Worm (Caenorhabditis elegans) whole organism, L2 larva: ENCODE results near the gene str-114.

Source experiments
- F13H6.1 ChIP-seq: sonication (generic microtip); optimal IDR thresholded peaks from 2 replicates; lab custom pipeline; 2016; ENCODE audit warnings: missing genetic modification characterization, missing compliant biosample characterization
- Y55F3AM.14 ChIP-seq: fragments of 200-800 bp; sonication (Bioruptor generic); optimal IDR thresholded peaks from 2 replicates; lab custom pipeline; 2018; ENCODE audit warnings: mild to moderate bottlenecking, missing genetic modification characterization, missing compliant biosample characterization
- alr-1 ChIP-seq: fragments of 150-350 bp; optimal IDR thresholded peaks from 2 replicates; lab custom pipeline; 2014; ENCODE audit warnings: missing biosample characterization, missing genetic modification characterization
- ama-1 ChIP-seq: fragments of 150-350 bp; optimal IDR thresholded peaks from 2 replicates; lab custom pipeline; 2018; ENCODE audit warnings: inconsistent platforms
- blmp-1 ChIP-seq: sonication (generic microtip); optimal IDR thresholded peaks from 2 replicates; lab custom pipeline; 2017; ENCODE audit warnings: missing genetic modification characterization, mild to moderate bottlenecking, missing compliant biosample characterization, antibody characterized with exemption, moderate library complexity; ENCODE audit not compliant: insufficient read depth
- ceh-82 ChIP-seq: fragments of 150-350 bp; optimal IDR thresholded peaks from 2 replicates; lab custom pipeline; 2014; ENCODE audit warnings: missing biosample characterization, missing genetic modification characterization
- crh-2 ChIP-seq: sonication (generic microtip); optimal IDR thresholded peaks from 2 replicates; lab custom pipeline; 2017; ENCODE audit warnings: missing biosample characterization, missing genetic modification characterization
- elt-1 ChIP-seq: fragments of 150-350 bp; optimal IDR thresholded peaks from 2 replicates; lab custom pipeline; 2014; ENCODE audit warnings: missing biosample characterization, missing genetic modification characterization
- elt-3 ChIP-seq: sonication (generic microtip); optimal IDR thresholded peaks from 2 replicates; lab custom pipeline; 2017; ENCODE audit warnings: missing biosample characterization, missing genetic modification characterization
- fos-1 ChIP-seq: fragments of 150-350 bp; optimal IDR thresholded peaks from 2 replicates; lab custom pipeline; 2014; ENCODE audit warnings: missing biosample characterization, missing genetic modification characterization
- gmeb-1 ChIP-seq: fragments of 150-350 bp; optimal IDR thresholded peaks from 2 replicates; lab custom pipeline; 2014; ENCODE audit warnings: missing biosample characterization, missing genetic modification characterization
- lsy-2 ChIP-seq, 2 experiments: fragments of 150-350 bp in 1 of 2; sonication (generic microtip) in 1 of 2; optimal IDR thresholded peaks; 2 replicates each; lab custom pipeline; 2014 to 2017; ENCODE audit warnings: missing biosample characterization in 2 of 2, missing genetic modification characterization in 2 of 2
- mbf-1 ChIP-seq: sonication (generic microtip); optimal IDR thresholded peaks from 2 replicates; lab custom pipeline; 2017; ENCODE audit warnings: missing biosample characterization, missing genetic modification characterization
- mdl-1 ChIP-seq, 2 experiments: fragments of 150-350 bp in 1 of 2; sonication (generic microtip) in 1 of 2; optimal IDR thresholded peaks; 2 replicates each; lab custom pipeline; 2017; ENCODE audit warnings: missing biosample characterization in 2 of 2, missing genetic modification characterization in 2 of 2
- nhr-12 ChIP-seq: fragments of 150-350 bp; optimal IDR thresholded peaks from 2 replicates; lab custom pipeline; 2014; ENCODE audit warnings: missing biosample characterization, missing genetic modification characterization
- nhr-129 ChIP-seq: fragments of 150-350 bp; optimal IDR thresholded peaks from 2 replicates; lab custom pipeline; 2014; ENCODE audit warnings: missing biosample characterization, missing genetic modification characterization
- nhr-21 ChIP-seq: fragments of 150-350 bp; optimal IDR thresholded peaks from 2 replicates; lab custom pipeline; 2014; ENCODE audit warnings: missing biosample characterization, missing genetic modification characterization
- nhr-23 ChIP-seq: fragments of 150-350 bp; optimal IDR thresholded peaks from 2 replicates; lab custom pipeline; 2014; ENCODE audit warnings: missing biosample characterization, missing genetic modification reagents, missing genetic modification characterization
- nhr-237 ChIP-seq: fragments of 150-350 bp; optimal IDR thresholded peaks from 2 replicates; lab custom pipeline; 2014; ENCODE audit warnings: missing biosample characterization, missing genetic modification characterization
- nhr-25 ChIP-seq: fragments of 150-350 bp; sonication (generic microtip); optimal IDR thresholded peaks from 3 replicates; lab custom pipeline; 2014; ENCODE audit warnings: missing biosample characterization, missing genetic modification characterization
- nhr-77 ChIP-seq: fragments of 150-350 bp; optimal IDR thresholded peaks from 2 replicates; lab custom pipeline; 2014; ENCODE audit warnings: missing biosample characterization, missing genetic modification characterization
- sem-4 ChIP-seq: fragments of 150-350 bp; optimal IDR thresholded peaks from 2 replicates; lab custom pipeline; 2014; ENCODE audit warnings: missing biosample characterization, missing genetic modification reagents, missing genetic modification characterization
- sma-3 ChIP-seq: sonication (generic microtip); optimal IDR thresholded peaks from 2 replicates; lab custom pipeline; 2016; ENCODE audit warnings: missing genetic modification reagents, missing genetic modification characterization, missing compliant biosample characterization
- sma-9 ChIP-seq, 2 experiments: fragments of 150-350 bp in 1 of 2; sonication (generic microtip) in 1 of 2; optimal IDR thresholded peaks; 2 replicates each; lab custom pipeline; 2014 to 2016; ENCODE audit warnings: missing genetic modification characterization in 2 of 2, mild to moderate bottlenecking in 1 of 2, missing biosample characterization in 1 of 2, missing compliant biosample characterization in 1 of 2, missing genetic modification reagents in 1 of 2, moderate library complexity in 1 of 2
- snpc-4 ChIP-seq: fragments of 150-350 bp; optimal IDR thresholded peaks from 2 replicates; lab custom pipeline; 2014; ENCODE audit warnings: missing biosample characterization, missing genetic modification characterization
- unc-39 ChIP-seq: fragments of 150-350 bp; optimal IDR thresholded peaks from 2 replicates; lab custom pipeline; 2014; ENCODE audit warnings: missing biosample characterization, missing genetic modification characterization
- unc-55 ChIP-seq: fragments of 150-350 bp; sonication (generic microtip); optimal IDR thresholded peaks from 3 replicates; lab custom pipeline; 2014; ENCODE audit warnings: missing biosample characterization, missing genetic modification reagents, missing genetic modification characterization
- zag-1 ChIP-seq: fragments of 150-350 bp; optimal IDR thresholded peaks from 2 replicates; lab custom pipeline; 2014; ENCODE audit warnings: missing biosample characterization, missing genetic modification characterization

str-114 gene

DNA sequence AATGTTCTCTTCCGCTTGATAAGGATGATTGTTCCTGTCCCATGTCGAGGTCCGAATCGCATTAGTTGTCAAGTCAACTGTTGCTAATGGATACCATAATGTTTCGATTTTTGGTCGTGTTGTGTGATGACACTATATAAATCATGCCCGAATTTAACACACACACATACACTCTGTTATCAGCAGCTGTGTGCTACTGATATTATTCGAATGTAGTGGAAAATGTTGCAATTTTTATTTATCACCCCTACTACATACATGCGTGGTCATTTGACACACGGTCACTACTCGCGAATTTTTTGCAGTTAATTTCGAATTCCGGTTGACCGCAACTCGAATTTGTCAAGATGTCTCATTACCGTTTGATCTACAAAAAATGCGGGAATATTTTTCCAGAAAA lies 43.0 kb downstream of the str-114 start:
- no peak for TF ChIP-seq nhr-129 (tag; lab: Kevin White, UChicago)
- TF ChIP-seq sma-9 (GFP tag; optimal IDR thresholded peaks at IDR 0.05; lab: Kevin White, UChicago), result peak; percentile 25
- TF ChIP-seq sma-9 (tag; optimal IDR thresholded peaks at IDR 0.05; lab: Kevin White, UChicago), result no peak
- peak; percentile 31 for TF ChIP-seq fos-1
- TF ChIP-seq, all 48 proteins: peak for 2

DNA sequence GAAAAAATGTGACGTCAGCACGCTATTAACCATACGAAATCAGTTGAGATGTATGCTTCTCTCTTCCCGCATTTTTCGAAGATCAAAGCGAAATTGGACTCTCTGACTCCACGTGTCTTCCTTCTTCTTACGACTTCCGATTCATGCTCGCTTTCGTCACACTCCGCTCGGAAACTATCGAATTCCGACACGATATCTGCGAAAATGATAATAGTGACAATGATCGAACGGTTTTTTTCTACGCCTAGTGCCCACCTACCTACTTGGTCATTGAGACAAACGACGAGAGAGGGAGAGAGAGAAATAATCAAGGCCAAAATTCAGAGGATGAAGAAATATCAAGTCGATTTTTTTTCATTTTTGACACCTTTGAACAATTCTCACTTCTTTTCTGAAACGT lies 44.1 kb downstream of the str-114 start:
- TF ChIP-seq fos-1 (peak; percentile 15), nhr-21 (tag; lab: Kevin White, UChicago) (no peak), unc-55 (GFP tag; lab: Kevin White, UChicago) (no peak), nhr-129 (tag; lab: Kevin White, UChicago) (no peak), mbf-1 (tag; lab: Kevin White, UChicago) (no peak), sma-9 (GFP tag; optimal IDR thresholded peaks at IDR 0.05; lab: Kevin White, UChicago) (no peak), sma-9 (tag; optimal IDR thresholded peaks at IDR 0.05; lab: Kevin White, UChicago) (no peak), mdl-1 (tag; optimal IDR thresholded peaks at IDR 0.05; lab: Kevin White, UChicago) (no peak), blmp-1 (tag; lab: Kevin White, UChicago) (no peak)

DNA sequence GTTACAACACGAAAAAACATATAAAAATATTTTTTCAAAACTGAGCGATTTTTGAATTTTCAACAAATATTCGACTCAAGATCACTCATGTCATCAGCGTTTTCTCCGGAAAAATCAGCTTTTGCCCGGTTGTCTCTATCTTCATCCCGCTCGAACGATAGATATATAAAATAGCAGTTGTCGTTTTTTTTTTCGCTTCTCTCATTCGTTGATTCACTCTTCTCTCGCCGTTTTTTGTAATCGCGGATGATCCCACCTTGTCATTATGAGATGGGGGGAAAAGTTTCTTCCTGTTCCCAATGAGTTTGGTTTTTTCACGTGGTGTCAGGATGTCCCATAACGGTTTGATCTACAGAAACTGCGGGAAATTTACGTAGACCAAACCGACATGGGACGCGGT lies 45.7 kb downstream of the str-114 start:
- TF ChIP-seq sma-9 (GFP tag; optimal IDR thresholded peaks at IDR 0.05; lab: Kevin White, UChicago), result peak; percentile 1
- no peak for TF ChIP-seq sma-9 (tag; optimal IDR thresholded peaks at IDR 0.05; lab: Kevin White, UChicago)
- no peak for TF ChIP-seq nhr-77
- peak; percentile 1 for TF ChIP-seq F13H6.1 (tag; lab: Kevin White, UChicago)
- peak in 1 of 2 experiments; percentile 26 for TF ChIP-seq lsy-2 (tag; optimal IDR thresholded peaks at IDR 0.05; lab: Kevin White, UChicago)
- TF ChIP-seq Y55F3AM.14, result no peak
- no peak for TF ChIP-seq nhr-25 (tag; lab: Kevin White, UChicago)
- no peak for TF ChIP-seq unc-39 (tag; lab: Kevin White, UChicago)

DNA sequence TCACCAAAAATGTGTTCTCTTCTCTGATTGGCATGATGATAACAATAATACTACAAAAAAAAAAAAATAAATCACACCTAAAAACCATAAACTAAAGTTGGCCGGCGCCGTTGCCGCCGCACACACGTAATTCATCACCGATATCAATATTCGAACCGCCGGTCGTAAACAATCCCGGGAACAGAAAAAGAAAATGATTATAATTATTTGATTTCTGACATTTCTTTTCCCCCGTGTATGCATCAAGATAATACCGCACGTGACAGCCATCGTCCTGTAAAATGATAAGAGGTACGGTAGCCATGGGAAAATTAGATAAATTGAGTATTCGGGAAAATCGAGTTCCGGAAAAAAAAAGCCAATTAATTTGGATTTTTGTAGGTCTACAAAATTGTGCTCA lies 47.5 kb downstream of the str-114 start:
- TF ChIP-seq sma-3 (peak; percentile 26), sma-9 (GFP tag; optimal IDR thresholded peaks at IDR 0.05; lab: Kevin White, UChicago) (peak; percentile 72), sma-9 (tag; optimal IDR thresholded peaks at IDR 0.05; lab: Kevin White, UChicago) (no peak), mbf-1 (tag; lab: Kevin White, UChicago) (no peak), unc-55 (GFP tag; lab: Kevin White, UChicago) (no peak), zag-1 (tag; lab: Kevin White, UChicago) (no peak), elt-3 (tag; lab: Kevin White, UChicago) (no peak), alr-1 (tag; lab: Kevin White, UChicago) (no peak), nhr-21 (tag; lab: Kevin White, UChicago) (no peak), blmp-1 (tag; lab: Kevin White, UChicago) (no peak), F13H6.1 (tag; lab: Kevin White, UChicago) (peak; percentile 50), Y55F3AM.14 (no peak), crh-2 (tag; lab: Kevin White, UChicago) (peak; percentile 59), lsy-2 (tag; optimal IDR thresholded peaks at IDR 0.05; lab: Kevin White, UChicago) (peak in 1 of 2 experiments; percentile 45), gmeb-1 (tag; lab: Kevin White, UChicago) (peak; percentile 39), fos-1 (peak; percentile 60), elt-1 (tag; lab: Kevin White, UChicago) (no peak), nhr-23 (tag; lab: Kevin White, UChicago) (no peak)
- TF ChIP-seq, all 48 proteins: peak for 7

DNA sequence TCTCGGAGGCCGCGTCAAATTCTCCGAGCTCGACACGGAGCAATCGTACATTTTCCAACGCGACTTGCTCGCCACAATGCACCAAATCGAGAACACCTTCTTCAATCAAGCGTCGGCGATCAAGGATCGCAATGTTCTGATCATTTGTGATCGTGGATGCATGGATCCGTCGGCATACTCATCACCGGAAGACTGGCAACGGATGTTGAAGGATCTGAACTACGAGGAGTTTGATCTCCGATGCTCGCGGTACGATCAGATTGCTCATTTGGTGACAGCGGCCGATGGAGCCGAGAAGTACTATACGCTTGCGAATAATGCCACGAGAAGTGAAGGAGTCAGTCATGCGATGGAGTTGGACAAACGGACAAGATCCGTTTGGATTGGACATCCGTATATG lies 48.9 kb downstream of the str-114 start:
- TF ChIP-seq elt-3 (tag; lab: Kevin White, UChicago), result no peak
- TF ChIP-seq nhr-12, result no peak
- TF ChIP-seq ama-1 (lab: Kevin White, UChicago), result no peak
- TF ChIP-seq Y55F3AM.14, result no peak
- no peak for TF ChIP-seq nhr-23 (tag; lab: Kevin White, UChicago)
- no peak for TF ChIP-seq nhr-25 (tag; lab: Kevin White, UChicago)
- TF ChIP-seq nhr-237 (tag; lab: Kevin White, UChicago), result no peak
- no peak for TF ChIP-seq sma-9 (GFP tag; optimal IDR thresholded peaks at IDR 0.05; lab: Kevin White, UChicago)
- no peak for TF ChIP-seq sma-9 (tag; optimal IDR thresholded peaks at IDR 0.05; lab: Kevin White, UChicago)
- TF ChIP-seq unc-39 (tag; lab: Kevin White, UChicago), result no peak
- TF ChIP-seq ceh-82 (tag; lab: Kevin White, UChicago), result no peak
- no peak for TF ChIP-seq nhr-21 (tag; lab: Kevin White, UChicago)
- no peak for TF ChIP-seq gmeb-1 (tag; lab: Kevin White, UChicago)
- no peak for TF ChIP-seq unc-55 (GFP tag; lab: Kevin White, UChicago)
- no peak for TF ChIP-seq snpc-4
- TF ChIP-seq sem-4 (tag; lab: Kevin White, UChicago), result no peak
